Worm (Caenorhabditis elegans) whole organism, mixed stage, embryonic: ENCODE results near the gene R160.5.

Source experiments
- drap-1 ChIP-seq: fragments of 200-800 bp; sonication (Bioruptor generic); optimal IDR thresholded peaks from 3 replicates; lab custom pipeline; 2018; ENCODE audit warnings: mild to moderate bottlenecking, missing genetic modification characterization, missing compliant biosample characterization
- elt-1 ChIP-seq: sonication (generic microtip); optimal IDR thresholded peaks from 2 replicates; lab custom pipeline; 2017; ENCODE audit warnings: missing genetic modification characterization, mild to moderate bottlenecking, missing compliant biosample characterization, antibody characterized with exemption, moderate library complexity, borderline replicate concordance; ENCODE audit not compliant: insufficient read depth
- hlh-1 ChIP-seq: fragments of 150-350 bp; optimal IDR thresholded peaks from 2 replicates; lab custom pipeline; 2014; ENCODE audit warnings: missing biosample characterization, missing genetic modification reagents, missing genetic modification characterization
- lin-13 ChIP-seq: fragments of 150-350 bp; optimal IDR thresholded peaks from 2 replicates; lab custom pipeline; 2014; ENCODE audit warnings: missing biosample characterization, missing genetic modification characterization
- mab-5 ChIP-seq: fragments of 150-350 bp; optimal IDR thresholded peaks from 2 replicates; lab custom pipeline; 2014; ENCODE audit warnings: missing biosample characterization, missing genetic modification characterization
- nhr-76 ChIP-seq: sonication (generic microtip); optimal IDR thresholded peaks from 2 replicates; lab custom pipeline; 2017; ENCODE audit warnings: missing biosample characterization, missing genetic modification characterization
- zip-8 ChIP-seq: fragments of 150-350 bp; optimal IDR thresholded peaks from 2 replicates; lab custom pipeline; 2014; ENCODE audit warnings: missing biosample characterization, missing genetic modification characterization

DNA sequence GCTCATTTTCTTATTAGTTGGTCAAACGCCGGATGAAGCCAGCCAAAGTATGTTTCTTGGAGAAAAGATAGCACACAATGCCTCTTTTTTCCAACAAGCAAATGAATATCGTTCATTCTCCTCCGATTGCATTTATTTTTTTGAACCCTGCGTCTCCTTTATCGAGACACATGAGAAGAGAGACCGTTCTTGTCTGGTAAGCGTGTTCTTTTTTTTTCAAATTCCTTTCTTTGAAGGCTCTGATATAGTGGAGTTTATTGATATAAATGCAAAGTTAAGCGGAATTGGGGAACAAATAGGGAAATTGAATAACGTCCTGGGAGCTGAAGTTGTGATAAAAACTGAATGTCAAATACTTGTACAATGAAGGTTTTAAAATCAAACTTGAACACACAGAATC is 8.1 kb downstream of the R160.5 start, which contains the start of gene F14H12.7:
- TF ChIP-seq mab-5 (tag; lab: Kevin White, UChicago) (no peak), zip-8 (tag; lab: Kevin White, UChicago) (no peak), hlh-1 (tag; lab: Kevin White, UChicago) (no peak), drap-1 (no peak), lin-13 (tag; lab: Kevin White, UChicago) (no peak), nhr-76 (tag; lab: Kevin White, UChicago) (no peak), elt-1 (tag; lab: Kevin White, UChicago) (no peak)
